Worm (Caenorhabditis elegans) whole organism, L4 larva: ENCODE data around the gene C04E6.8.

Source experiments
- F10B5.3 ChIP-seq: sonication (generic microtip); optimal IDR thresholded peaks from 2 replicates; lab custom pipeline; 2016; ENCODE audit warnings: mild to moderate bottlenecking, missing genetic modification characterization, missing compliant biosample characterization
- F26F4.8 ChIP-seq: fragments of 200-800 bp; sonication (Bioruptor generic); conservative IDR thresholded peaks from 2 replicates; pipeline ENCODE4 v1.3.6; 2022; ENCODE audit warnings: missing genetic modification characterization, missing compliant biosample characterization
- F49E8.2 ChIP-seq: sonication (generic microtip); optimal IDR thresholded peaks from 2 replicates; lab custom pipeline; 2016; ENCODE audit warnings: missing compliant biosample characterization, mild to moderate bottlenecking, missing genetic modification characterization, borderline replicate concordance
- Y105C5A.15 ChIP-seq: fragments of 200-800 bp; sonication (Bioruptor generic); IDR thresholded peaks from 2 replicates; pipeline ENCODE4 v1.3.6; 2022; ENCODE audit warnings: missing genetic modification characterization, missing compliant biosample characterization
- ZK337.2 ChIP-seq: fragments of 200-800 bp; sonication (Bioruptor generic); IDR thresholded peaks from 2 replicates; pipeline ENCODE4 v1.3.6; 2022; ENCODE audit warnings: missing genetic modification reagents, missing genetic modification characterization, missing compliant biosample characterization
- aha-1 ChIP-seq: fragments of 150-350 bp; peaks from one replicate; lab custom pipeline; 2014; ENCODE audit warnings: missing biosample characterization, missing genetic modification characterization
- arid-1 ChIP-seq: fragments of 200-800 bp; sonication (Bioruptor generic); conservative IDR thresholded peaks from 2 replicates; pipeline ENCODE4 v1.3.6; 2022; ENCODE audit warnings: missing genetic modification reagents, missing genetic modification characterization, missing compliant biosample characterization
- attf-4 ChIP-seq: sonication (generic microtip); optimal IDR thresholded peaks from 3 replicates; lab custom pipeline; 2017; ENCODE audit warnings: missing biosample characterization, missing genetic modification characterization
- ceh-82 ChIP-seq: sonication (generic microtip); optimal IDR thresholded peaks from 2 replicates; lab custom pipeline; 2017; ENCODE audit warnings: missing biosample characterization, missing genetic modification characterization
- cey-2 ChIP-seq: sonication (generic microtip); optimal IDR thresholded peaks from 3 replicates; lab custom pipeline; 2017; ENCODE audit warnings: missing genetic modification characterization, mild to moderate bottlenecking, missing compliant biosample characterization, antibody characterized with exemption, borderline replicate concordance; ENCODE audit not compliant: insufficient read depth
- daf-16 ChIP-seq, 3 experiments: sonication (generic microtip); optimal IDR thresholded peaks; 2 replicates each; lab custom pipeline; 2016 to 2017; ENCODE audit warnings: missing genetic modification characterization in 3 of 3, missing genetic modification reagents in 3 of 3, mild to moderate bottlenecking in 2 of 3, missing compliant biosample characterization in 2 of 3, missing biosample characterization in 1 of 3, moderate library complexity in 1 of 3
- daf-19 ChIP-seq: fragments of 200-800 bp; sonication (Bioruptor generic); conservative IDR thresholded peaks from 2 replicates; pipeline ENCODE4 v1.3.6; 2022; ENCODE audit warnings: missing genetic modification characterization, missing compliant biosample characterization
- dmd-6 ChIP-seq: fragments of 200-800 bp; sonication (Bioruptor generic); IDR thresholded peaks from 2 replicates; pipeline ENCODE4 v1.3.6; 2022; ENCODE audit warnings: missing genetic modification reagents, missing genetic modification characterization, missing compliant biosample characterization
- dmd-8 ChIP-seq: fragments of 200-800 bp; sonication (Bioruptor generic); IDR thresholded peaks from 2 replicates; pipeline ENCODE4 v1.3.6; 2022; ENCODE audit warnings: missing genetic modification characterization, missing compliant biosample characterization
- dpl-1 ChIP-seq: fragments of 150-350 bp; optimal IDR thresholded peaks from 2 replicates; lab custom pipeline; 2014; ENCODE audit warnings: missing biosample characterization, missing genetic modification reagents, missing genetic modification characterization
- dve-1 ChIP-seq: sonication (generic microtip); optimal IDR thresholded peaks from 2 replicates; lab custom pipeline; 2017; ENCODE audit warnings: antibody characterized with exemption, mild to moderate bottlenecking, missing genetic modification characterization, missing compliant biosample characterization; ENCODE audit not compliant: insufficient read depth
- egl-27 ChIP-seq: sonication (generic microtip); optimal IDR thresholded peaks from 3 replicates; lab custom pipeline; 2017; ENCODE audit warnings: missing biosample characterization, missing genetic modification reagents, missing genetic modification characterization
- hlh-30 ChIP-seq: sonication (generic microtip); optimal IDR thresholded peaks from 2 replicates; lab custom pipeline; 2017; ENCODE audit warnings: antibody characterized with exemption, mild to moderate bottlenecking, missing genetic modification characterization, missing compliant biosample characterization; ENCODE audit not compliant: insufficient read depth
- hmg-1.1 ChIP-seq: fragments of 200-800 bp; sonication (Bioruptor generic); IDR thresholded peaks from 2 replicates; pipeline ENCODE4 v1.3.6; 2022; ENCODE audit warnings: missing genetic modification reagents, missing genetic modification characterization, missing compliant biosample characterization
- lim-7 ChIP-seq: fragments of 200-800 bp; sonication (Bioruptor generic); IDR thresholded peaks from 2 replicates; pipeline ENCODE4 v1.3.6; 2022; ENCODE audit warnings: missing genetic modification characterization, missing compliant biosample characterization
- lin-13 ChIP-seq: fragments of 150-350 bp; optimal IDR thresholded peaks from 2 replicates; lab custom pipeline; 2014; ENCODE audit warnings: missing biosample characterization, missing genetic modification reagents, missing genetic modification characterization
- lin-38 ChIP-seq: fragments of 200-800 bp; sonication (Bioruptor generic); IDR thresholded peaks from 2 replicates; pipeline ENCODE4 v1.3.6; 2022; ENCODE audit warnings: missing genetic modification reagents, missing genetic modification characterization, missing compliant biosample characterization
- lir-3 ChIP-seq: sonication (generic microtip); optimal IDR thresholded peaks from 2 replicates; lab custom pipeline; 2016; ENCODE audit warnings: mild to moderate bottlenecking, missing genetic modification characterization, missing compliant biosample characterization
- mep-1 ChIP-seq: fragments of 150-350 bp; sonication (generic microtip); optimal IDR thresholded peaks from 3 replicates; lab custom pipeline; 2014; ENCODE audit warnings: missing biosample characterization, missing genetic modification characterization
- mes-2 ChIP-seq: sonication (generic microtip); optimal IDR thresholded peaks from 2 replicates; lab custom pipeline; 2016; ENCODE audit warnings: missing genotype, mild to moderate bottlenecking, missing genetic modification characterization, missing compliant biosample characterization; ENCODE audit not compliant: poor library complexity, severe bottlenecking
- mxl-2 ChIP-seq: fragments of 200-800 bp; sonication (Bioruptor generic); conservative IDR thresholded peaks from 2 replicates; pipeline ENCODE4 v1.3.6; 2022; ENCODE audit warnings: missing genetic modification reagents, missing genetic modification characterization, missing compliant biosample characterization
- nhr-10 ChIP-seq: fragments of 150-350 bp; optimal IDR thresholded peaks from 2 replicates; lab custom pipeline; 2014; ENCODE audit warnings: missing biosample characterization, missing genetic modification characterization
- nhr-102 ChIP-seq: sonication (generic microtip); optimal IDR thresholded peaks from 2 replicates; lab custom pipeline; 2016; ENCODE audit warnings: mild to moderate bottlenecking, missing genetic modification characterization, moderate library complexity, missing compliant biosample characterization
- nhr-11 ChIP-seq: fragments of 150-350 bp; optimal IDR thresholded peaks from 2 replicates; lab custom pipeline; 2014; ENCODE audit warnings: missing biosample characterization, missing genetic modification characterization
- nhr-237 ChIP-seq: sonication (generic microtip); optimal IDR thresholded peaks from 2 replicates; lab custom pipeline; 2017; ENCODE audit warnings: missing biosample characterization, missing genetic modification characterization
- nhr-28 ChIP-seq: fragments of 150-350 bp; optimal IDR thresholded peaks from 2 replicates; lab custom pipeline; 2014; ENCODE audit warnings: missing biosample characterization, missing genetic modification characterization
- nhr-77 ChIP-seq: fragments of 150-350 bp; optimal IDR thresholded peaks from 2 replicates; lab custom pipeline; 2014; ENCODE audit warnings: missing biosample characterization, missing genetic modification characterization
- pqm-1 ChIP-seq: sonication (generic microtip); optimal IDR thresholded peaks from 2 replicates; lab custom pipeline; 2017; ENCODE audit warnings: missing biosample characterization, missing genetic modification characterization
- set-16 ChIP-seq: fragments of 200-800 bp; sonication (Bioruptor generic); IDR thresholded peaks from 2 replicates; pipeline ENCODE4 v1.3.6; 2022; ENCODE audit warnings: missing genetic modification reagents, missing genetic modification characterization, missing compliant biosample characterization
- skn-1 ChIP-seq: fragments of 150-350 bp; optimal IDR thresholded peaks from 2 replicates; lab custom pipeline; 2014; ENCODE audit warnings: missing biosample characterization, missing genetic modification characterization
- snpc-4 ChIP-seq: fragments of 150-350 bp; optimal IDR thresholded peaks from 2 replicates; lab custom pipeline; 2014; ENCODE audit warnings: missing biosample characterization, missing genetic modification characterization
- unc-62 ChIP-seq, 3 experiments: fragments of 150-350 bp in 1 of 3; sonication (generic microtip); optimal IDR thresholded peaks in 2 of 3; peaks in 1 of 3; 1 replicate in 1 of 3; 2 replicates in 2 of 3; lab custom pipeline; 2014 to 2017; ENCODE audit warnings: missing biosample characterization in 3 of 3, missing genetic modification characterization in 3 of 3, missing genetic modification reagents in 3 of 3, missing genotype in 1 of 3
- ztf-7 ChIP-seq: fragments of 150-350 bp; optimal IDR thresholded peaks from 2 replicates; lab custom pipeline; 2014; ENCODE audit warnings: missing biosample characterization, missing genetic modification characterization

C04E6.8 gene

ce11 chrV:5883735-5884134 lies at the start of gene C04E6.8:
TSS of gene C04E6.8 (minus strand) at chrV:5883835.
- TF ChIP-seq ZK337.2 (GFP tag; lab: Robert Waterston, UW) (no peak), daf-19 (GFP tag; lab: Robert Waterston, UW) (no peak), snpc-4 (no peak), dpl-1 (GFP tag; lab: Kevin White, UChicago) (no peak), lin-38 (GFP tag; lab: Robert Waterston, UW) (no peak), Y105C5A.15 (GFP tag; lab: Robert Waterston, UW) (no peak), ceh-82 (tag; lab: Kevin White, UChicago) (no peak), nhr-237 (no peak), egl-27 (tag; lab: Kevin White, UChicago) (no peak), hmg-1.1 (GFP tag; lab: Robert Waterston, UW) (no peak), F10B5.3 (tag; lab: Kevin White, UChicago) (no peak), nhr-11 (no peak), cey-2 (tag; lab: Kevin White, UChicago) (no peak), nhr-102 (no peak), F26F4.8 (GFP tag; lab: Robert Waterston, UW) (no peak), dmd-6 (GFP tag; lab: Robert Waterston, UW) (no peak), set-16 (GFP tag; lab: Robert Waterston, UW) (no peak), hlh-30 (tag; lab: Kevin White, UChicago) (no peak), arid-1 (GFP tag; lab: Robert Waterston, UW) (no peak)

- TF ChIP-seq attf-4 (no peak), nhr-28 (tag; lab: Kevin White, UChicago) (peak; percentile 50), lim-7 (GFP tag; lab: Robert Waterston, UW) (no peak), dve-1 (peak; percentile 25), lin-13 (GFP tag; lab: Kevin White, UChicago) (no peak), mxl-2 (GFP tag; lab: Robert Waterston, UW) (no peak), pqm-1 (tag; lab: Kevin White, UChicago) (peak; percentile 52), dmd-8 (GFP tag; lab: Robert Waterston, UW) (no peak), ztf-7 (tag; lab: Kevin White, UChicago) (no peak), mep-1 (no peak), mes-2 (tag; lab: Kevin White, UChicago) (no peak), unc-62 (GFP tag; optimal IDR thresholded peaks at IDR 0.05 in 1 of 2; lab: Kevin White, UChicago) (no peak), unc-62 (tag; optimal IDR thresholded peaks at IDR 0.05; lab: Kevin White, UChicago) (no peak), lir-3 (tag; lab: Kevin White, UChicago) (no peak), daf-16 (GFP tag; optimal IDR thresholded peaks at IDR 0.05; lab: Kevin White, UChicago) (no peak), daf-16 (tag; optimal IDR thresholded peaks at IDR 0.05; lab: Kevin White, UChicago) (peak; percentile 63), dpl-1 (GFP tag; lab: Kevin White, UChicago) (no peak), nhr-77 (tag; lab: Kevin White, UChicago) (peak; percentile 31), F49E8.2 (tag; lab: Kevin White, UChicago) (no peak), skn-1 (tag; lab: Kevin White, UChicago) (no peak), nhr-10 (tag; lab: Kevin White, UChicago) (no peak)
Observed at ce11 chrV:5930588-5930987, 47.0 kb upstream of the C04E6.8 start, which contains the start of gene galt-1. TSS of gene galt-1 (plus strand) at chrV:5930905.

ce11 chrV:5928006-5928405 lies 44.4 kb upstream of the C04E6.8 start:
- no peak for TF ChIP-seq nhr-10 (tag; lab: Kevin White, UChicago)
- no peak for TF ChIP-seq cey-2 (tag; lab: Kevin White, UChicago)
- peak; percentile 50 for TF ChIP-seq aha-1
